Fruit fly (Drosophila melanogaster) whole organism, larva: Measurements from ENCODE around the gene CG15408.

Experiments
- noc ChIP-seq: fragments of 200-800 bp; sonication (Bioruptor generic); optimal IDR thresholded peaks from 3 replicates; lab custom pipeline; 2019; ENCODE audit warnings: missing biosample characterization, mild to moderate bottlenecking, missing genetic modification characterization, moderate library complexity

CG15408 gene

dm6 chr2L:3376684-3377086 lies 44.1 kb downstream of the CG15408 start, which contains the start of the genes CG9662 and Ptpa:
Gene CG9662, minus strand, starts transcription at chr2L:3376737.
Gene Ptpa, plus strand, starts transcription at chr2L:3377002.
- no peak for TF ChIP-seq noc (tag; lab: Kevin White, UChicago)
